Worm (Caenorhabditis elegans): Measurements from ENCODE around the gene R12A1.3.

Gene R12A1.3

ce11 chrV:1414615-1415433 lies 10.8 kb downstream of the R12A1.3 start (continued):
- TF ChIP-seq lir-3 (tag; optimal IDR thresholded peaks at IDR 0.05), result no peak
- no peak for TF ChIP-seq egl-27 (tag; optimal IDR thresholded peaks at IDR 0.05)
- TF ChIP-seq lin-13 (GFP tag; optimal IDR thresholded peaks at IDR 0.05), result no peak
- TF ChIP-seq ceh-82 (tag; optimal IDR thresholded peaks at IDR 0.05), result no peak
- TF ChIP-seq hif-1 (tag; optimal IDR thresholded peaks at IDR 0.05), result peak in 1 of 2 experiments; percentile 49
- peak; percentile 72 for TF ChIP-seq dmd-6 (GFP tag; IDR thresholded peaks at IDR 0.05)
- TF ChIP-seq nhr-111 (GFP tag; optimal IDR thresholded peaks at IDR 0.05), result no peak
- TF ChIP-seq nhr-77 (tag; optimal IDR thresholded peaks at IDR 0.05), result no peak
- peak; percentile 49 for TF ChIP-seq aha-1 (tag)
- no peak for TF ChIP-seq hmg-1.1 (GFP tag; IDR thresholded peaks at IDR 0.05)
- no peak for TF ChIP-seq F26F4.8 (GFP tag; conservative IDR thresholded peaks at IDR 0.05)
- no peak for TF ChIP-seq ZK337.2 (GFP tag; IDR thresholded peaks at IDR 0.05)

ce11 chrV:1411459-1411858 lies 14.1 kb downstream of the R12A1.3 start, which contains the start of gene snt-5:
TSS of gene snt-5 (minus strand) at chrV:1411559.
- TF ChIP-seq tag-97 (GFP tag; IDR thresholded peaks at IDR 0.05) (no peak), F44E2.7 (GFP tag; IDR thresholded peaks at IDR 0.05) (no peak)

ce11 chrV:1410727-1411126 lies 14.9 kb downstream of the R12A1.3 start:
- TF ChIP-seq unc-39 (tag; optimal IDR thresholded peaks at IDR 0.05), result no peak
- TF ChIP-seq mdt-29 (GFP tag; IDR thresholded peaks at IDR 0.05), result no peak
- TF ChIP-seq cey-2 (tag; optimal IDR thresholded peaks at IDR 0.05; ENCODE audit: borderline replicate concordance, insufficient read depth), result no peak
- TF ChIP-seq snpc-1.2 (GFP tag; IDR thresholded peaks at IDR 0.05), result no peak
- TF ChIP-seq nhr-76 (tag; optimal IDR thresholded peaks at IDR 0.05), result no peak
- no peak for TF ChIP-seq madf-5 (GFP tag; IDR thresholded peaks at IDR 0.05)
- no peak for TF ChIP-seq tag-97 (GFP tag; IDR thresholded peaks at IDR 0.05)
- no peak for TF ChIP-seq lsy-2 (tag; optimal IDR thresholded peaks at IDR 0.05)
- TF ChIP-seq R02D3.7 (tag; optimal IDR thresholded peaks at IDR 0.05), result no peak
- TF ChIP-seq mxl-2 (GFP tag; conservative IDR thresholded peaks at IDR 0.05), result no peak
- TF ChIP-seq ces-1 (GFP tag; optimal IDR thresholded peaks at IDR 0.05), result no peak
- TF ChIP-seq zfp-2 (tag; optimal IDR thresholded peaks at IDR 0.05), result no peak
- no peak for TF ChIP-seq saeg-2 (GFP tag; IDR thresholded peaks at IDR 0.05)
- no peak for TF ChIP-seq vab-7 (GFP tag; IDR thresholded peaks at IDR 0.05)
- no peak for TF ChIP-seq sdz-12 (GFP tag; optimal IDR thresholded peaks at IDR 0.05)

- TF ChIP-seq nhr-77 (tag; optimal IDR thresholded peaks at IDR 0.05) (no peak), mdt-29 (GFP tag; IDR thresholded peaks at IDR 0.05) (no peak), R02D3.7 (tag; optimal IDR thresholded peaks at IDR 0.05) (no peak), vab-7 (GFP tag; IDR thresholded peaks at IDR 0.05) (no peak), unc-130 (GFP tag; optimal IDR thresholded peaks at IDR 0.05) (no peak), nhr-76 (tag; optimal IDR thresholded peaks at IDR 0.05) (no peak), egl-43 (GFP tag; IDR thresholded peaks at IDR 0.05) (no peak), F26F4.8 (GFP tag; conservative IDR thresholded peaks at IDR 0.05) (no peak)
These were observed 17.5 kb downstream of the R12A1.3 start for ce11 chrV:1408116-1408515.

- no peak for TF ChIP-seq tag-97 (GFP tag; IDR thresholded peaks at IDR 0.05)
- TF ChIP-seq aha-1 (tag), result peak; percentile 75
- TF ChIP-seq dpl-1 (GFP tag; optimal IDR thresholded peaks at IDR 0.05), result no peak
- peak in 1 of 2 experiments; percentile 14 for TF ChIP-seq unc-62 (GFP tag; optimal IDR thresholded peaks at IDR 0.05 in 1 of 2)
- no peak for TF ChIP-seq unc-62 (tag; optimal IDR thresholded peaks at IDR 0.05)
- TF ChIP-seq skn-1 (tag; optimal IDR thresholded peaks at IDR 0.05), result no peak
These were observed 32.7 kb downstream of the R12A1.3 start, which contains the start of gene Y75B7AR.1 for ce11 chrV:1392900-1393299. TSS of gene Y75B7AR.1 (minus strand) at chrV:1393000.
